Fruit fly (Drosophila melanogaster) whole organism, prepupa: ENCODE measurements around the gene sens-2.

Source experiments
- Blimp-1 ChIP-seq: fragments of 200-800 bp; sonication (Bioruptor generic); optimal IDR thresholded peaks from 3 replicates; lab custom pipeline; 2017; ENCODE audit warnings: missing biosample characterization, missing genetic modification characterization, mild to moderate bottlenecking, moderate library complexity, missing genetic modification reagents
- CG10669 ChIP-seq: fragments of 200-800 bp; sonication (Bioruptor generic); optimal IDR thresholded peaks from 3 replicates; lab custom pipeline; 2018; ENCODE audit warnings: missing biosample characterization, mild to moderate bottlenecking, missing genetic modification characterization, moderate library complexity
- CG11294 ChIP-seq: fragments of 200-800 bp; sonication (Bioruptor generic); IDR thresholded peaks from 2 replicates; pipeline ENCODE4 v1.3.6; 2022; ENCODE audit warnings: missing biosample characterization, missing genetic modification characterization
- CG11762 ChIP-seq: fragments of 200-800 bp; sonication (Bioruptor generic); optimal IDR thresholded peaks from 3 replicates; lab custom pipeline; 2016; ENCODE audit warnings: missing biosample characterization, missing genetic modification characterization; ENCODE audit not compliant: insufficient read depth
- CG11902 ChIP-seq: fragments of 200-800 bp; sonication (Bioruptor generic); optimal IDR thresholded peaks from 3 replicates; lab custom pipeline; 2016; ENCODE audit warnings: missing biosample characterization, missing genetic modification characterization
- CG15336 ChIP-seq: fragments of 200-800 bp; sonication (Bioruptor generic); IDR thresholded peaks from 2 replicates; pipeline ENCODE4 v1.3.6; 2022; ENCODE audit warnings: missing biosample characterization, missing genetic modification characterization
- CG1621 ChIP-seq: fragments of 200-800 bp; sonication (Bioruptor generic); optimal IDR thresholded peaks from 3 replicates; lab custom pipeline; 2018; ENCODE audit warnings: missing biosample characterization, mild to moderate bottlenecking, missing genetic modification characterization
- CG16779 ChIP-seq: fragments of 200-800 bp; sonication (Bioruptor generic); optimal IDR thresholded peaks from 3 replicates; lab custom pipeline; 2017; ENCODE audit warnings: missing biosample characterization, mild to moderate bottlenecking, missing genetic modification characterization
- CG3032 ChIP-seq: fragments of 200-800 bp; optimal IDR thresholded peaks from 2 replicates; lab custom pipeline; 2019; ENCODE audit warnings: missing biosample characterization, mild to moderate bottlenecking, missing genetic modification characterization, moderate library complexity
- CG32006 ChIP-seq: fragments of 200-800 bp; sonication (Bioruptor generic); optimal IDR thresholded peaks from 3 replicates; lab custom pipeline; 2017; ENCODE audit warnings: missing biosample characterization, mild to moderate bottlenecking, missing genetic modification characterization
- CG34406 ChIP-seq: fragments of 200-800 bp; sonication (Bioruptor generic); optimal IDR thresholded peaks from 3 replicates; lab custom pipeline; 2016; ENCODE audit warnings: missing biosample characterization, missing genetic modification characterization
- CG3919 ChIP-seq: fragments of 200-800 bp; sonication (Bioruptor generic); optimal IDR thresholded peaks from 3 replicates; lab custom pipeline; 2016; ENCODE audit warnings: missing biosample characterization, missing genetic modification characterization
- CG4318 ChIP-seq: fragments of 200-800 bp; sonication (Bioruptor generic); optimal IDR thresholded peaks from 3 replicates; lab custom pipeline; 2017; ENCODE audit warnings: missing biosample characterization, mild to moderate bottlenecking, missing genetic modification characterization
- CG6163 ChIP-seq: fragments of 200-800 bp; sonication (Bioruptor generic); IDR thresholded peaks from 3 replicates; pipeline ENCODE4 v1.3.6; 2022; ENCODE audit warnings: missing biosample characterization, missing genetic modification characterization
- CG6792 ChIP-seq: fragments of 200-800 bp; sonication (Bioruptor generic); optimal IDR thresholded peaks from 3 replicates; lab custom pipeline; 2016; ENCODE audit warnings: missing biosample characterization, missing genetic modification characterization
- CG6808 ChIP-seq: fragments of 200-800 bp; sonication (Bioruptor generic); optimal IDR thresholded peaks from 3 replicates; lab custom pipeline; 2017; ENCODE audit warnings: missing biosample characterization, missing genetic modification characterization, mild to moderate bottlenecking, moderate library complexity, missing genetic modification reagents
- CG6854 ChIP-seq: fragments of 200-800 bp; sonication (Bioruptor generic); optimal IDR thresholded peaks from 2 replicates; lab custom pipeline; 2017; ENCODE audit warnings: missing biosample characterization, mild to moderate bottlenecking, missing genetic modification characterization
- CG7368 ChIP-seq: fragments of 200-800 bp; sonication (Bioruptor generic); optimal IDR thresholded peaks from 3 replicates; lab custom pipeline; 2016; ENCODE audit warnings: missing biosample characterization, missing genetic modification characterization
- CG8319 ChIP-seq: fragments of 200-800 bp; sonication (Bioruptor generic); optimal IDR thresholded peaks from 3 replicates; lab custom pipeline; 2016; ENCODE audit warnings: missing biosample characterization, missing genetic modification characterization
- CG8632 ChIP-seq: fragments of 200-800 bp; sonication (Bioruptor generic); optimal IDR thresholded peaks from 3 replicates; lab custom pipeline; 2016; ENCODE audit warnings: missing biosample characterization, missing genetic modification characterization
- CG9139 ChIP-seq: fragments of 200-800 bp; sonication (Bioruptor generic); optimal IDR thresholded peaks from 3 replicates; lab custom pipeline; 2017; ENCODE audit warnings: missing biosample characterization, mild to moderate bottlenecking, missing genetic modification characterization
- Eip78C ChIP-seq: fragments of 200-800 bp; sonication (Bioruptor generic); peaks from one replicate; lab custom pipeline; 2016; ENCODE audit warnings: missing biosample characterization, missing genetic modification characterization
- Eip93F ChIP-seq: fragments of 200-800 bp; sonication (Bioruptor generic); optimal IDR thresholded peaks from 2 replicates; lab custom pipeline; 2016; ENCODE audit warnings: missing biosample characterization, mild to moderate bottlenecking, missing genetic modification characterization
- Ets21C ChIP-seq: fragments of 200-800 bp; sonication (Bioruptor generic); optimal IDR thresholded peaks from 3 replicates; lab custom pipeline; 2016; ENCODE audit warnings: missing biosample characterization, missing genetic modification characterization
- Ets96B ChIP-seq: fragments of 200-800 bp; optimal IDR thresholded peaks from 2 replicates; lab custom pipeline; 2019; ENCODE audit warnings: missing biosample characterization, mild to moderate bottlenecking, missing genetic modification characterization, moderate library complexity
- Gug ChIP-seq: fragments of 200-800 bp; sonication (Bioruptor generic); IDR thresholded peaks from 2 replicates; pipeline ENCODE4 v1.3.6; 2022; ENCODE audit warnings: missing biosample characterization, missing genetic modification characterization
- Hr38 ChIP-seq: sonication (Bioruptor generic); optimal IDR thresholded peaks from 2 replicates; lab custom pipeline; 2016; ENCODE audit warnings: missing biosample characterization, missing genetic modification characterization
- Hr39 ChIP-seq: fragments of 200-800 bp; sonication (Bioruptor generic); optimal IDR thresholded peaks from 2 replicates; lab custom pipeline; 2016; ENCODE audit warnings: missing biosample characterization, missing genetic modification characterization
- Hr4 ChIP-seq: fragments of 200-800 bp; sonication (Bioruptor generic); optimal IDR thresholded peaks from 3 replicates; lab custom pipeline; 2016; ENCODE audit warnings: missing biosample characterization, missing genetic modification characterization
- Lpt ChIP-seq: fragments of 200-800 bp; sonication (Bioruptor generic); optimal IDR thresholded peaks from 3 replicates; lab custom pipeline; 2016; ENCODE audit warnings: missing biosample characterization, missing genetic modification characterization
- Met ChIP-seq: fragments of 200-800 bp; sonication (Bioruptor generic); optimal IDR thresholded peaks from 3 replicates; lab custom pipeline; 2016; ENCODE audit warnings: missing biosample characterization, missing genetic modification characterization
- OdsH ChIP-seq: fragments of 200-800 bp; sonication (Bioruptor generic); optimal IDR thresholded peaks from 3 replicates; lab custom pipeline; 2016; ENCODE audit warnings: missing biosample characterization, missing genetic modification characterization
- Smox ChIP-seq: fragments of 200-800 bp; sonication (Bioruptor generic); optimal IDR thresholded peaks from 3 replicates; lab custom pipeline; 2016; ENCODE audit warnings: missing biosample characterization, missing genetic modification characterization
- Sox102F ChIP-seq: fragments of 200-800 bp; sonication (Bioruptor generic); optimal IDR thresholded peaks from 2 replicates; lab custom pipeline; 2016; ENCODE audit warnings: missing biosample characterization, mild to moderate bottlenecking, missing genetic modification characterization
- Sox14 ChIP-seq: fragments of 200-800 bp; sonication (Bioruptor generic); optimal IDR thresholded peaks from 3 replicates; lab custom pipeline; 2016; ENCODE audit warnings: missing biosample characterization, missing genetic modification characterization
- Sox15 ChIP-seq: fragments of 200-800 bp; sonication (Bioruptor generic); optimal IDR thresholded peaks from 3 replicates; lab custom pipeline; 2016; ENCODE audit warnings: missing biosample characterization, missing genetic modification characterization
- acj6 ChIP-seq: fragments of 200-800 bp; sonication (Bioruptor generic); optimal IDR thresholded peaks from 3 replicates; lab custom pipeline; 2016; ENCODE audit warnings: missing biosample characterization, missing genetic modification characterization
- cyc ChIP-seq: fragments of 200-800 bp; sonication (Bioruptor generic); optimal IDR thresholded peaks from 3 replicates; lab custom pipeline; 2016; ENCODE audit warnings: missing biosample characterization, missing genetic modification characterization
- dac ChIP-seq: fragments of 200-800 bp; sonication (Bioruptor generic); optimal IDR thresholded peaks from 2 replicates; lab custom pipeline; 2017; ENCODE audit warnings: missing biosample characterization, mild to moderate bottlenecking, missing genetic modification characterization
- dsx ChIP-seq: fragments of 200-800 bp; optimal IDR thresholded peaks from 3 replicates; lab custom pipeline; 2019; ENCODE audit warnings: missing biosample characterization, mild to moderate bottlenecking, missing genetic modification characterization, moderate library complexity; ENCODE audit not compliant: poor library complexity, severe bottlenecking
- eg ChIP-seq: fragments of 200-800 bp; sonication (Bioruptor generic); IDR thresholded peaks from 3 replicates; pipeline ENCODE4 v1.3.6; 2022; ENCODE audit warnings: missing biosample characterization, missing genetic modification characterization
- esn ChIP-seq: fragments of 200-800 bp; sonication (Bioruptor generic); optimal IDR thresholded peaks from 2 replicates; lab custom pipeline; 2016; ENCODE audit warnings: missing biosample characterization, mild to moderate bottlenecking, missing genetic modification characterization, moderate library complexity
- fd59A ChIP-seq: fragments of 200-800 bp; sonication (Bioruptor generic); optimal IDR thresholded peaks from 2 replicates; lab custom pipeline; 2017; ENCODE audit warnings: missing biosample characterization, mild to moderate bottlenecking, missing genetic modification characterization, missing genetic modification reagents
- fd85E ChIP-seq: fragments of 200-800 bp; sonication (Bioruptor generic); optimal IDR thresholded peaks from 3 replicates; lab custom pipeline; 2016; ENCODE audit warnings: missing biosample characterization, missing genetic modification characterization
- fkh ChIP-seq: fragments of 200-800 bp; sonication (Bioruptor generic); optimal IDR thresholded peaks from 3 replicates; lab custom pipeline; 2017; ENCODE audit warnings: missing biosample characterization, mild to moderate bottlenecking, missing genetic modification characterization, moderate library complexity
- lz ChIP-seq: fragments of 200-800 bp; sonication (Bioruptor generic); optimal IDR thresholded peaks from 3 replicates; lab custom pipeline; 2016; ENCODE audit warnings: missing biosample characterization, missing genetic modification characterization
- net ChIP-seq: fragments of 200-800 bp; sonication (Bioruptor generic); optimal IDR thresholded peaks from 3 replicates; lab custom pipeline; 2016; ENCODE audit warnings: missing biosample characterization, missing genetic modification characterization
- pdm3 ChIP-seq: fragments of 200-800 bp; sonication (Bioruptor generic); optimal IDR thresholded peaks from 3 replicates; lab custom pipeline; 2016; ENCODE audit warnings: missing biosample characterization, missing genetic modification characterization
- salr ChIP-seq, 2 experiments: fragments of 200-800 bp; sonication (Bioruptor generic); optimal IDR thresholded peaks; 3 replicates each; lab custom pipeline; 2016 to 2018; ENCODE audit warnings: missing biosample characterization in 2 of 2, missing genetic modification characterization in 2 of 2, mild to moderate bottlenecking in 1 of 2
- spab ChIP-seq: fragments of 200-800 bp; sonication (Bioruptor generic); optimal IDR thresholded peaks from 2 replicates; lab custom pipeline; 2017; ENCODE audit warnings: missing biosample characterization, mild to moderate bottlenecking, missing genetic modification characterization, missing genetic modification reagents
- ss ChIP-seq, 2 experiments: fragments of 200-800 bp; sonication (Bioruptor generic); optimal IDR thresholded peaks; 2 replicates in 1 of 2; 3 replicates in 1 of 2; lab custom pipeline; 2017 to 2018; ENCODE audit warnings: mild to moderate bottlenecking in 2 of 2, missing biosample characterization in 2 of 2, missing genetic modification characterization in 2 of 2, moderate library complexity in 1 of 2
- svp ChIP-seq: fragments of 200-800 bp; sonication (Bioruptor generic); peaks from one replicate; lab custom pipeline; 2016; ENCODE audit warnings: missing biosample characterization, missing genetic modification characterization
- vri ChIP-seq: fragments of 200-800 bp; sonication (Bioruptor generic); optimal IDR thresholded peaks from 3 replicates; lab custom pipeline; 2016; ENCODE audit warnings: missing biosample characterization, mild to moderate bottlenecking, missing genetic modification characterization

sens-2 gene

DNA sequence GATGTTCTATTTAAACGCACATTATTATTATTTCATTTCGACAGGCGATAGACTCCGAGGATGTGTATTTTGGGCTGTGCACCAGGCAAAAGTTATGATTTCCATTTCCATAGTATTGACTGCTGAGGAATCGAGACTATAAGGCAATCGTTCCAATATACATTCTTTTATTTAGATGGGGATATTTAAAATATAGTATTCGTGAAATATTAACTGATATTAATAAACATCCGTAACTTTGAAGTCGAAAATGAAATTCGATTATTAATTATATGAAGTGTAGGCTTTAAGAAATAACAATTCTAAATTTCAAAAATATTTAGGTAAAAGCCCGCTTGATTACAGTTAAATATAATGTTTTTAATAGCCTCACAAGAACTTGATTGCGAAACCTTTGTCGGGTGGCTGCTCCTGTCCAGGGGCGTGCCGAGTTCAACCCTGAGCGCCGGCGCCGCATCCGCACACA, 8.6 kb downstream of the sens-2 start:
- TF ChIP-seq CG3032 (no peak), Ets21C (GFP tag; lab: Kevin White, UChicago) (no peak), CG6163 (no peak), Blimp-1 (GFP tag; lab: Kevin White, UChicago) (no peak), CG8319 (GFP tag; lab: Kevin White, UChicago) (no peak), salr (GFP tag; optimal IDR thresholded peaks at IDR 0.05; lab: Kevin White, UChicago) (no peak), CG6854 (GFP tag; lab: Kevin White, UChicago) (no peak), CG16779 (tag; lab: Kevin White, UChicago) (no peak), Sox14 (GFP tag; lab: Kevin White, UChicago) (no peak), CG11902 (GFP tag; lab: Kevin White, UChicago) (no peak), Hr39 (GFP tag; lab: Kevin White, UChicago) (no peak), Eip78C (GFP tag; lab: Kevin White, UChicago) (peak; percentile 59), fd59A (GFP tag; lab: Kevin White, UChicago) (no peak), fkh (GFP tag; lab: Kevin White, UChicago) (no peak), Hr38 (GFP tag; lab: Kevin White, UChicago) (no peak), spab (GFP tag; lab: Kevin White, UChicago) (peak; percentile 4), Hr4 (GFP tag; lab: Kevin White, UChicago) (no peak), Sox15 (GFP tag; lab: Kevin White, UChicago) (no peak), dsx (GFP tag; lab: Kevin White, UChicago) (no peak), OdsH (GFP tag; lab: Kevin White, UChicago) (no peak), Met (GFP tag; lab: Kevin White, UChicago) (no peak), CG8632 (no peak), acj6 (peak; percentile 0), esn (GFP tag; lab: Kevin White, UChicago) (peak; percentile 17), eg (GFP tag; lab: Robert Waterston, UW) (no peak), ss (GFP tag; optimal IDR thresholded peaks at IDR 0.05; lab: Kevin White, UChicago) (no peak), CG9139 (GFP tag; lab: Kevin White, UChicago) (no peak), CG1621 (tag; lab: Kevin White, UChicago) (no peak), CG6792 (no peak), Ets96B (tag; lab: Kevin White, UChicago) (no peak), CG11294 (no peak), CG34406 (GFP tag; lab: Kevin White, UChicago) (peak; percentile 9), CG10669 (GFP tag; lab: Kevin White, UChicago) (no peak), Gug (GFP tag; lab: Robert Waterston, UW) (no peak), CG15336 (GFP tag; lab: Robert Waterston, UW) (no peak), vri (GFP tag; lab: Kevin White, UChicago) (no peak), net (GFP tag; lab: Kevin White, UChicago) (no peak), CG11762 (GFP tag; lab: Kevin White, UChicago) (no peak), CG7368 (GFP tag; lab: Kevin White, UChicago) (no peak), fd85E (no peak), Eip93F (no peak), Lpt (GFP tag; lab: Kevin White, UChicago) (no peak), CG32006 (GFP tag; lab: Kevin White, UChicago) (peak; percentile 5), dac (GFP tag; lab: Kevin White, UChicago) (no peak), pdm3 (GFP tag; lab: Kevin White, UChicago) (no peak), cyc (GFP tag; lab: Kevin White, UChicago) (no peak), Smox (GFP tag; lab: Kevin White, UChicago) (no peak), Sox102F (GFP tag; lab: Kevin White, UChicago) (no peak), CG6808 (GFP tag; lab: Kevin White, UChicago) (peak; percentile 10), CG3919 (GFP tag; lab: Kevin White, UChicago) (peak; percentile 14), CG4318 (GFP tag; lab: Kevin White, UChicago) (no peak), lz (GFP tag; lab: Kevin White, UChicago) (no peak), svp (no peak)
